Fruit fly (Drosophila melanogaster) whole organism, adult: ENCODE measurements around the gene CG34263.

Source experiments
- CG11617 ChIP-seq: fragments of 200-800 bp; sonication (Bioruptor generic); optimal IDR thresholded peaks from 2 replicates; lab custom pipeline; 2017; ENCODE audit warnings: mild to moderate bottlenecking, missing biosample characterization, missing genetic modification reagents, missing genetic modification characterization
- CG1620 ChIP-seq: fragments of 200-800 bp; sonication (Bioruptor generic); optimal IDR thresholded peaks from 2 replicates; lab custom pipeline; 2016; ENCODE audit warnings: missing biosample characterization, missing genetic modification characterization
- CG33017 ChIP-seq: fragments of 200-800 bp; sonication (Bioruptor generic); optimal IDR thresholded peaks from 2 replicates; lab custom pipeline; 2018; ENCODE audit warnings: missing biosample characterization, mild to moderate bottlenecking, missing genetic modification characterization, moderate library complexity
- CG5204 ChIP-seq: fragments of 200-800 bp; sonication (Bioruptor generic); optimal IDR thresholded peaks from 2 replicates; lab custom pipeline; 2016; ENCODE audit warnings: missing biosample characterization, missing genetic modification characterization
- Clk ChIP-seq: fragments of 200-800 bp; sonication (Bioruptor generic); optimal IDR thresholded peaks from 2 replicates; lab custom pipeline; 2017; ENCODE audit warnings: missing biosample characterization, missing genetic modification characterization
- Hr96 ChIP-seq: fragments of 200-800 bp; sonication (Bioruptor generic); optimal IDR thresholded peaks from 2 replicates; lab custom pipeline; 2016; ENCODE audit warnings: missing biosample characterization, missing genetic modification characterization
- Mnt ChIP-seq: fragments of 200-800 bp; sonication (Bioruptor generic); optimal IDR thresholded peaks from 2 replicates; lab custom pipeline; 2016; ENCODE audit warnings: missing biosample characterization, mild to moderate bottlenecking, missing genetic modification characterization
- bab1 ChIP-seq: fragments of 200-800 bp; sonication (Bioruptor generic); optimal IDR thresholded peaks from 3 replicates; lab custom pipeline; 2019; ENCODE audit warnings: missing biosample characterization, mild to moderate bottlenecking, missing genetic modification characterization, moderate library complexity
- cic ChIP-seq: fragments of 200-800 bp; sonication (Bioruptor generic); optimal IDR thresholded peaks from 2 replicates; lab custom pipeline; 2017; ENCODE audit warnings: missing biosample characterization, mild to moderate bottlenecking, missing genetic modification characterization, moderate library complexity
- kay ChIP-seq: fragments of 200-800 bp; sonication (Bioruptor generic); peaks from one replicate; lab custom pipeline; 2016; ENCODE audit warnings: missing biosample characterization, missing genetic modification characterization, borderline replicate concordance
- ovo ChIP-seq: fragments of 200-800 bp; sonication (Bioruptor generic); optimal IDR thresholded peaks from 2 replicates; lab custom pipeline; 2016; ENCODE audit warnings: missing biosample characterization, missing genetic modification characterization
- pad ChIP-seq: fragments of 200-800 bp; sonication (Bioruptor generic); optimal IDR thresholded peaks from 3 replicates; lab custom pipeline; 2017; ENCODE audit warnings: missing biosample characterization, missing genetic modification characterization, mild to moderate bottlenecking, moderate library complexity, missing genetic modification reagents
- tj ChIP-seq: fragments of 200-800 bp; sonication (Bioruptor generic); optimal IDR thresholded peaks from 3 replicates; lab custom pipeline; 2017; ENCODE audit warnings: missing biosample characterization, mild to moderate bottlenecking, missing genetic modification characterization, moderate library complexity

- TF ChIP-seq Hr96 (GFP tag; lab: Kevin White, UChicago): peak; percentile 32
- no peak for TF ChIP-seq cic (GFP tag; lab: Kevin White, UChicago)
- TF ChIP-seq Mnt: peak; percentile 97
- TF ChIP-seq kay (GFP tag; lab: Kevin White, UChicago): no peak
- peak; percentile 23 for TF ChIP-seq tj (GFP tag; lab: Kevin White, UChicago)
- TF ChIP-seq CG5204 (GFP tag; lab: Kevin White, UChicago): no peak
- TF ChIP-seq bab1 (GFP tag; lab: Kevin White, UChicago): no peak
- peak; percentile 5 for TF ChIP-seq pad
- no peak for TF ChIP-seq CG33017
- TF ChIP-seq CG11617: no peak
- TF ChIP-seq ovo (GFP tag; lab: Kevin White, UChicago): peak; percentile 79
- no peak for TF ChIP-seq Clk (GFP tag; lab: Kevin White, UChicago)
- TF ChIP-seq CG1620 (GFP tag; lab: Kevin White, UChicago): peak; percentile 29
Measured at dm6 chr3L:262724-263177, 3.0 kb downstream of the CG34263 start.
